Fruit fly (Drosophila melanogaster): ENCODE data around the gene CG6813.

The CG6813 gene

DNA sequence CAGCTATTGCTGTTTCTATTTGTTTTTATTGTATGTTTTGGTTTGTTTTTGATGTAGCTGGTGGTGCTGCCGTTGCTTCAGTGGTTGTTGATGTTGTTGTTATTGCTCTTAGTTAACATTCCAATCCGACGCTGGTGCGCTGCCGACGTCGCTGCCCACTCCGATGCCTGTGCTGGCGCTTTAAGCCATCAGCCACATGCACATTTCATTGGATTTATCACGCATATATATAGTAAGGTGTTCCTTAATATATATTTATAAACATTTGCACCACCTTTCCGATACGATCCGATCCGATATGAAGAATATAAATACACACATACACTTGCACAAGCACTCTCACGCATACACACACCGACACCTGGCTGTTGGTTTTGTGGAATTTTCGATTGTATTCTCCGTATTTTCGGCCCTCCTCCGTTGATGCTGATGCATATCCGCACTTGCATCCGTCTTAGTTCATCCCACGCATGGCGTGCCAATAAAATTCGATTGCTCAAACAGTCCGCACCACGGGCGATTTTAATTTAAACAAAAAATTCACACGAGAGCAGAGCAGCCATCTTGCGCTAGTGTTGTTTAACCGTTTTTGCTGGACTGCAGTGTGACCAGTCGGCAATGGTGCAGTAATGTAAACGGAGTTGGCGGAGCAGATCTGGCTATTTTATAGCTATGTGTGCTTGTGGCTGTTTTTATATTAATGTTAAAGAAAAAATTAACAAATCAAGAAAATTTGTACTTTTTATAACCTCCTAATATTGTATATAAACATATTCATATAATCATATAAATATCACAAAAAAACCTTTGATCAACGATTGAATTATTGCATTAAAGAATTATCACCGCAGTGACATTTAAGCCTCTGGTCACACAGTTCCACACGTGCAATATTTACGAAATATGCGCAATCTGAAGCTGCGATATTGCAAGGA lies 23.9 kb upstream of the CG6813 start, which contains the start of the genes Csk and Elp1 (continued):
- TF ChIP-seq CG34376 (GFP tag; optimal IDR thresholded peaks at IDR 0.05) = peak; percentile 33
- no peak for TF ChIP-seq CG11093 (GFP tag; IDR thresholded peaks at IDR 0.05)
- no peak for TF ChIP-seq CG12071 (GFP tag; optimal IDR thresholded peaks at IDR 0.05)
- no peak for TF ChIP-seq CG10431 (GFP tag; optimal IDR thresholded peaks at IDR 0.05)
- TF ChIP-seq sens-2 (GFP tag; IDR thresholded peaks at IDR 0.05) = no peak
- TF ChIP-seq da (GFP tag; optimal IDR thresholded peaks at IDR 0.05) = no peak
- no peak for TF ChIP-seq CG10565 (GFP tag; optimal IDR thresholded peaks at IDR 0.05)
- TF ChIP-seq CG30403 (GFP tag; optimal IDR thresholded peaks at IDR 0.05) = peak; percentile 75
- TF ChIP-seq HHEX (GFP tag; optimal IDR thresholded peaks at IDR 0.05) = peak; percentile 26
- TF ChIP-seq CoRest (tag; optimal IDR thresholded peaks at IDR 0.05) = peak; percentile 78
- peak; percentile 70 for TF ChIP-seq CG13424 (tag; optimal IDR thresholded peaks at IDR 0.05)
- no peak for TF ChIP-seq ac (GFP tag; optimal IDR thresholded peaks at IDR 0.05)
- TF ChIP-seq CG7372 (GFP tag; IDR thresholded peaks at IDR 0.05) = 0 out of 2 replicates have a peak, but pooled peaks have one; percentile 39
- TF ChIP-seq CG6175 (GFP tag; IDR thresholded peaks at IDR 0.05) = no peak
- TF ChIP-seq CG6654 (GFP tag; optimal IDR thresholded peaks at IDR 0.05) = no peak
- no peak for TF ChIP-seq gcm (GFP tag; optimal IDR thresholded peaks at IDR 0.05)
- no peak for TF ChIP-seq corto (GFP tag; optimal IDR thresholded peaks at IDR 0.05)
- TF ChIP-seq NFAT (GFP tag; IDR thresholded peaks at IDR 0.05) = peak; percentile 56; the same call in 1 of the 2 replicates
- TF ChIP-seq CG16779 (GFP tag; IDR thresholded peaks at IDR 0.05) = no peak
- no peak for TF ChIP-seq D (optimal IDR thresholded peaks at IDR 0.05)
- no peak for TF ChIP-seq D (GFP tag; optimal IDR thresholded peaks at IDR 0.05)
- TF ChIP-seq CG11398 (GFP tag; optimal IDR thresholded peaks at IDR 0.05) = no peak
- TF ChIP-seq Ets65A (GFP tag) = peak; percentile 91
- TF ChIP-seq CG3838 (GFP tag; optimal IDR thresholded peaks at IDR 0.05) = no peak
- peak; percentile 41 for TF ChIP-seq CG17186 (GFP tag; optimal IDR thresholded peaks at IDR 0.05)
- no peak for TF ChIP-seq NC2β (GFP tag; optimal IDR thresholded peaks at IDR 0.05)
- TF ChIP-seq tio (GFP tag; optimal IDR thresholded peaks at IDR 0.05) = no peak
- TF ChIP-seq ATbp (GFP tag; optimal IDR thresholded peaks at IDR 0.05) = no peak
- TF ChIP-seq tin (GFP tag; optimal IDR thresholded peaks at IDR 0.05) = peak; percentile 41
- peak; percentile 62 for TF ChIP-seq grn (GFP tag; optimal IDR thresholded peaks at IDR 0.05)
- TF ChIP-seq chif (GFP tag; optimal IDR thresholded peaks at IDR 0.05) = no peak
- no peak for TF ChIP-seq pan (optimal IDR thresholded peaks at IDR 0.05)
- no peak for TF ChIP-seq pan (GFP tag; optimal IDR thresholded peaks at IDR 0.05 in 1 of 2, IDR thresholded peaks at IDR 0.05 in 1 of 2)
- no peak for TF ChIP-seq bowl (GFP tag; IDR thresholded peaks at IDR 0.05)
- TF ChIP-seq sima (GFP tag; optimal IDR thresholded peaks at IDR 0.05) = no peak
- TF ChIP-seq CG13775 (GFP tag; optimal IDR thresholded peaks at IDR 0.05) = peak; percentile 68
- peak; percentile 50; the same call in 1 of the 2 replicates for TF ChIP-seq lmd (GFP tag; IDR thresholded peaks at IDR 0.05)
- TF ChIP-seq fd3F (GFP tag; optimal IDR thresholded peaks at IDR 0.05) = peak; percentile 19
- peak; percentile 59 for TF ChIP-seq Sox100B (GFP tag; optimal IDR thresholded peaks at IDR 0.05)
- TF ChIP-seq CG17361 (GFP tag; IDR thresholded peaks at IDR 0.05) = peak; percentile 76
- peak; percentile 45 for TF ChIP-seq CG17359 (tag; optimal IDR thresholded peaks at IDR 0.05)
- no peak; the same call in 1 of the 2 replicates for TF ChIP-seq sisA (GFP tag; IDR thresholded peaks at IDR 0.05)
- TF ChIP-seq Dad (GFP tag; optimal IDR thresholded peaks at IDR 0.05) = no peak
- TF ChIP-seq CG12104 (GFP tag; optimal IDR thresholded peaks at IDR 0.05) = peak; percentile 68
- peak; percentile 77 for TF ChIP-seq Hmr (GFP tag; optimal IDR thresholded peaks at IDR 0.05)
- TF ChIP-seq caup (GFP tag; optimal IDR thresholded peaks at IDR 0.05; ENCODE audit: severe bottlenecking) = peak; percentile 17
- no peak for TF ChIP-seq gt (GFP tag; IDR thresholded peaks at IDR 0.05)
- TF ChIP-seq tll (GFP tag; optimal IDR thresholded peaks at IDR 0.05) = no peak
- TF ChIP-seq CG13624 (GFP tag; optimal IDR thresholded peaks at IDR 0.05) = peak; percentile 8

Data from whole organism, embryonic.